Worm (Caenorhabditis elegans) whole organism, L1 larva: ENCODE results near the gene ptr-20.
A peak's percentile ranks its signal among the peaks of the same experiment; 100 is the strongest.

Experiments
- C34B4.2 ChIP-seq: sonication (generic microtip); optimal IDR thresholded peaks from 2 replicates; lab custom pipeline; 2017; ENCODE audit warnings: mild to moderate bottlenecking, missing genetic modification characterization, missing compliant biosample characterization
- alr-1 ChIP-seq: fragments of 200-800 bp; sonication (Bioruptor generic); optimal IDR thresholded peaks from 2 replicates; lab custom pipeline; 2018; ENCODE audit warnings: borderline replicate concordance, mild to moderate bottlenecking, missing genetic modification characterization, missing compliant biosample characterization
- aly-2 ChIP-seq: fragments of 150-350 bp; optimal IDR thresholded peaks from 2 replicates; lab custom pipeline; 2014; ENCODE audit warnings: missing biosample characterization, missing genetic modification characterization
- ama-1 ChIP-seq: fragments of 150-350 bp; optimal IDR thresholded peaks from 2 replicates; lab custom pipeline; 2014
- blmp-1 ChIP-seq: fragments of 150-350 bp; optimal IDR thresholded peaks from 2 replicates; lab custom pipeline; 2014; ENCODE audit warnings: missing biosample characterization, missing genetic modification characterization
- ceh-90 ChIP-seq: sonication (generic microtip); optimal IDR thresholded peaks from 2 replicates; lab custom pipeline; 2016; ENCODE audit warnings: missing genetic modification characterization, missing compliant biosample characterization
- efl-1 ChIP-seq, 4 experiments: fragments of 150-350 bp; optimal IDR thresholded peaks in 3 of 4; peaks in 1 of 4; 1 replicate in 1 of 4; 2 replicates in 3 of 4; lab custom pipeline; 2014; ENCODE audit warnings: missing biosample characterization in 2 of 4, missing genetic modification characterization in 2 of 4, missing genetic modification reagents in 2 of 4
- efl-3 ChIP-seq: fragments of 200-800 bp; sonication (Bioruptor generic); optimal IDR thresholded peaks from 2 replicates; lab custom pipeline; 2018; ENCODE audit warnings: mild to moderate bottlenecking, missing genetic modification characterization, missing compliant biosample characterization
- egl-13 ChIP-seq: sonication (generic microtip); optimal IDR thresholded peaks from 2 replicates; lab custom pipeline; 2016; ENCODE audit warnings: missing genotype, missing genetic modification reagents, missing genetic modification characterization, missing compliant biosample characterization
- egl-27 ChIP-seq, 2 experiments: fragments of 150-350 bp in 1 of 2; sonication (generic microtip); optimal IDR thresholded peaks; 3 replicates each; lab custom pipeline; 2017 to 2018; ENCODE audit warnings: missing biosample characterization in 2 of 2, missing genetic modification characterization in 2 of 2, missing genetic modification reagents in 2 of 2
- elt-2 ChIP-seq: sonication (generic microtip); optimal IDR thresholded peaks from 2 replicates; lab custom pipeline; 2016; ENCODE audit warnings: missing genetic modification characterization, mild to moderate bottlenecking, inconsistent platforms, missing compliant biosample characterization, missing genetic modification reagents
- ets-5 ChIP-seq: fragments of 200-800 bp; sonication (Bioruptor generic); IDR thresholded peaks from 2 replicates; pipeline ENCODE4 v1.3.6; 2022; ENCODE audit warnings: missing genetic modification characterization, missing compliant biosample characterization
- fkh-10 ChIP-seq: sonication (generic microtip); optimal IDR thresholded peaks from 2 replicates; lab custom pipeline; 2017; ENCODE audit warnings: missing biosample characterization, missing genetic modification reagents, missing genetic modification characterization
- fkh-4 ChIP-seq: sonication (generic microtip); optimal IDR thresholded peaks from 2 replicates; lab custom pipeline; 2016; ENCODE audit warnings: missing compliant biosample characterization, missing genetic modification characterization, borderline replicate concordance
- fos-1 ChIP-seq: fragments of 150-350 bp; optimal IDR thresholded peaks from 2 replicates; lab custom pipeline; 2014; ENCODE audit warnings: missing biosample characterization, missing genetic modification characterization
- grh-1 ChIP-seq: fragments of 200-800 bp; sonication (Bioruptor generic); IDR thresholded peaks from 2 replicates; pipeline ENCODE4 v1.3.6; 2022; ENCODE audit warnings: missing genetic modification reagents, missing genetic modification characterization, missing compliant biosample characterization
- hlh-4 ChIP-seq: sonication (generic microtip); optimal IDR thresholded peaks from 2 replicates; lab custom pipeline; 2016; ENCODE audit warnings: mild to moderate bottlenecking, missing genetic modification characterization, missing compliant biosample characterization
- hpl-2 ChIP-seq: fragments of 150-350 bp; optimal IDR thresholded peaks from 2 replicates; lab custom pipeline; 2014; ENCODE audit warnings: missing biosample characterization, missing genetic modification reagents, missing genetic modification characterization
- lin-14 ChIP-seq: fragments of 200-800 bp; sonication (Bioruptor generic); optimal IDR thresholded peaks from 2 replicates; lab custom pipeline; 2018; ENCODE audit warnings: mild to moderate bottlenecking, missing genetic modification characterization, moderate library complexity, missing compliant biosample characterization
- lin-35 ChIP-seq, 2 experiments: fragments of 150-350 bp; optimal IDR thresholded peaks; 2 replicates each; lab custom pipeline; 2014; ENCODE audit warnings: missing biosample characterization in 2 of 2, missing genetic modification characterization in 2 of 2, missing genetic modification reagents in 2 of 2
- lin-39 ChIP-seq: fragments of 150-350 bp; optimal IDR thresholded peaks from 2 replicates; lab custom pipeline; 2014; ENCODE audit warnings: missing biosample characterization, missing genetic modification reagents, missing genetic modification characterization
- lsy-2 ChIP-seq, 2 experiments: fragments of 150-350 bp; optimal IDR thresholded peaks; 2 replicates each; lab custom pipeline; 2014; ENCODE audit warnings: missing biosample characterization in 2 of 2, missing genetic modification characterization in 2 of 2
- mab-9 ChIP-seq: fragments of 200-800 bp; sonication (Bioruptor generic); IDR thresholded peaks from 2 replicates; pipeline ENCODE4 v1.3.6; 2022; ENCODE audit warnings: missing genetic modification reagents, missing genetic modification characterization, missing compliant biosample characterization
- mdl-1 ChIP-seq, 2 experiments: fragments of 150-350 bp; optimal IDR thresholded peaks; 2 replicates each; lab custom pipeline; 2014 to 2017; ENCODE audit warnings: missing biosample characterization in 2 of 2, missing genetic modification characterization in 2 of 2, inconsistent platforms in 1 of 2
- mef-2 ChIP-seq: fragments of 150-350 bp; optimal IDR thresholded peaks from 2 replicates; lab custom pipeline; 2014; ENCODE audit warnings: missing biosample characterization, missing genetic modification characterization
- nhr-19 ChIP-seq: fragments of 200-800 bp; sonication (Bioruptor generic); conservative IDR thresholded peaks from 2 replicates; pipeline ENCODE4 v1.3.6; 2022; ENCODE audit warnings: missing genetic modification characterization, missing compliant biosample characterization
- nhr-237 ChIP-seq: fragments of 150-350 bp; optimal IDR thresholded peaks from 2 replicates; lab custom pipeline; 2014; ENCODE audit warnings: missing biosample characterization, missing genetic modification characterization
- nhr-28 ChIP-seq: fragments of 150-350 bp; optimal IDR thresholded peaks from 2 replicates; lab custom pipeline; 2014; ENCODE audit warnings: missing biosample characterization, missing genetic modification characterization
- nhr-71 ChIP-seq: sonication (generic microtip); optimal IDR thresholded peaks from 2 replicates; lab custom pipeline; 2016; ENCODE audit warnings: mild to moderate bottlenecking, missing genetic modification characterization, moderate library complexity, missing compliant biosample characterization
- nhr-76 ChIP-seq: sonication (generic microtip); optimal IDR thresholded peaks from 2 replicates; lab custom pipeline; 2017; ENCODE audit warnings: missing biosample characterization, missing genetic modification characterization
- nhr-77 ChIP-seq: fragments of 150-350 bp; optimal IDR thresholded peaks from 2 replicates; lab custom pipeline; 2014; ENCODE audit warnings: missing biosample characterization, missing genetic modification characterization
- nhr-85 ChIP-seq: sonication (generic microtip); peaks from one replicate; lab custom pipeline; 2016; ENCODE audit warnings: missing genetic modification characterization, inconsistent platforms, missing compliant biosample characterization
- nhr-90 ChIP-seq: sonication (generic microtip); optimal IDR thresholded peaks from 2 replicates; lab custom pipeline; 2016; ENCODE audit warnings: mild to moderate bottlenecking, missing genetic modification characterization, missing compliant biosample characterization; ENCODE audit not compliant: poor library complexity
- pax-3 ChIP-seq: fragments of 200-800 bp; sonication (Bioruptor generic); optimal IDR thresholded peaks from 2 replicates; lab custom pipeline; 2018; ENCODE audit warnings: mild to moderate bottlenecking, missing genetic modification characterization, moderate library complexity, missing compliant biosample characterization
- pqm-1 ChIP-seq: sonication (generic microtip); optimal IDR thresholded peaks from 3 replicates; lab custom pipeline; 2017; ENCODE audit warnings: missing biosample characterization, missing genetic modification characterization
- sptf-1 ChIP-seq: fragments of 150-350 bp; optimal IDR thresholded peaks from 2 replicates; lab custom pipeline; 2014; ENCODE audit warnings: missing biosample characterization, missing genetic modification characterization
- unc-30 ChIP-seq: sonication (generic microtip); optimal IDR thresholded peaks from 2 replicates; lab custom pipeline; 2017; ENCODE audit warnings: missing biosample characterization, missing genetic modification characterization
- unc-98 ChIP-seq: fragments of 200-800 bp; sonication (Bioruptor generic); IDR thresholded peaks from 2 replicates; pipeline ENCODE4 v1.3.6; 2022; ENCODE audit warnings: missing genetic modification characterization, missing compliant biosample characterization
- xbp-1 ChIP-seq: sonication (generic microtip); optimal IDR thresholded peaks from 2 replicates; lab custom pipeline; 2016; ENCODE audit warnings: missing genetic modification characterization, missing compliant biosample characterization
- zip-4 ChIP-seq: fragments of 200-800 bp; sonication (Bioruptor generic); optimal IDR thresholded peaks from 2 replicates; lab custom pipeline; 2018; ENCODE audit warnings: mild to moderate bottlenecking, missing genetic modification characterization, moderate library complexity, missing compliant biosample characterization
- ztf-11 ChIP-seq, 2 experiments: sonication (generic microtip); optimal IDR thresholded peaks; 2 replicates each; lab custom pipeline; 2016 to 2017; ENCODE audit warnings: missing genetic modification characterization in 2 of 2, missing biosample characterization in 1 of 2, missing compliant biosample characterization in 1 of 2

The ptr-20 gene

ce11 chrII:15205346-15205745, 47.4 kb downstream of the ptr-20 start (continued):
- TF ChIP-seq mab-9 (GFP tag; lab: Robert Waterston, UW) (no peak), zip-4 (GFP tag; lab: Kevin White, UChicago) (no peak), alr-1 (tag; lab: Kevin White, UChicago) (no peak), lin-35 (GFP tag; optimal IDR thresholded peaks at IDR 0.05; lab: Kevin White, UChicago) (peak; percentile 24 to 71), hpl-2 (GFP tag; lab: Kevin White, UChicago) (no peak), fos-1 (tag; lab: Kevin White, UChicago) (no peak), grh-1 (GFP tag; lab: Robert Waterston, UW) (peak; percentile 74), fkh-4 (tag; lab: Kevin White, UChicago) (no peak), ztf-11 (tag; optimal IDR thresholded peaks at IDR 0.05; lab: Kevin White, UChicago) (no peak), ceh-90 (no peak), nhr-85 (tag; lab: Kevin White, UChicago) (peak; percentile 93), pax-3 (tag; lab: Kevin White, UChicago) (no peak), ets-5 (GFP tag; lab: Robert Waterston, UW) (no peak), nhr-76 (tag; lab: Kevin White, UChicago) (no peak), mef-2 (tag; lab: Kevin White, UChicago) (no peak), lin-39 (tag; lab: Kevin White, UChicago) (no peak), fkh-10 (GFP tag; lab: Kevin White, UChicago) (no peak), unc-30 (tag; lab: Kevin White, UChicago) (no peak), egl-27 (tag; optimal IDR thresholded peaks at IDR 0.05; lab: Kevin White, UChicago) (no peak), aly-2 (no peak), ama-1 (no peak), nhr-71 (tag; lab: Kevin White, UChicago) (peak; percentile 84), blmp-1 (tag; lab: Kevin White, UChicago) (peak; percentile 34), C34B4.2 (tag; lab: Kevin White, UChicago) (no peak), sptf-1 (tag; lab: Kevin White, UChicago) (no peak), egl-13 (tag; lab: Kevin White, UChicago) (no peak), nhr-237 (no peak), unc-98 (GFP tag; lab: Robert Waterston, UW) (no peak), xbp-1 (tag; lab: Kevin White, UChicago) (no peak), lsy-2 (tag; optimal IDR thresholded peaks at IDR 0.05; lab: Kevin White, UChicago) (peak; percentile 44 to 60), nhr-77 (tag; lab: Kevin White, UChicago) (no peak), nhr-28 (tag; lab: Kevin White, UChicago) (no peak)

- TF ChIP-seq egl-27 (tag; optimal IDR thresholded peaks at IDR 0.05; lab: Kevin White, UChicago): no peak
- TF ChIP-seq nhr-90 (tag; lab: Kevin White, UChicago): no peak
- no peak for TF ChIP-seq lin-35 (GFP tag; optimal IDR thresholded peaks at IDR 0.05; lab: Kevin White, UChicago)
- no peak for TF ChIP-seq hlh-4 (tag; lab: Kevin White, UChicago)
- no peak for TF ChIP-seq lin-39 (tag; lab: Kevin White, UChicago)
- TF ChIP-seq elt-2 (tag; lab: Kevin White, UChicago): no peak
- TF ChIP-seq pqm-1 (tag; lab: Kevin White, UChicago): no peak
- peak; percentile 60 for TF ChIP-seq nhr-77 (tag; lab: Kevin White, UChicago)
- TF ChIP-seq nhr-237: no peak
- TF ChIP-seq lin-14 (GFP tag; lab: Kevin White, UChicago): peak; percentile 17
- 0 out of 2 replicates have a peak, but pooled peaks have one; percentile 4 for TF ChIP-seq nhr-19 (GFP tag; lab: Robert Waterston, UW)
- no peak for TF ChIP-seq mdl-1 (tag; optimal IDR thresholded peaks at IDR 0.05; lab: Kevin White, UChicago)
- no peak for TF ChIP-seq efl-1 (optimal IDR thresholded peaks at IDR 0.05; lab: Kevin White, UChicago)
- peak in 1 of 2 experiments; percentile 87 for TF ChIP-seq efl-1 (GFP tag; optimal IDR thresholded peaks at IDR 0.05 in 1 of 2; lab: Kevin White, UChicago)
- TF ChIP-seq efl-3 (GFP tag; lab: Kevin White, UChicago): no peak
Observed at ce11 chrII:15206234-15206633, 48.3 kb downstream of the ptr-20 start.
